Worm (Caenorhabditis elegans) whole organism, mixed stage, embryonic: ENCODE results near the gene npp-5.

Source experiments
- bed-3 ChIP-seq: fragments of 200-800 bp; sonication (Bioruptor generic); optimal IDR thresholded peaks from 3 replicates; lab custom pipeline; 2018; ENCODE audit warnings: mild to moderate bottlenecking, missing genetic modification characterization, moderate library complexity, missing compliant biosample characterization
- ceh-83 ChIP-seq: fragments of 200-800 bp; sonication (Bioruptor generic); optimal IDR thresholded peaks from 2 replicates; lab custom pipeline; 2018; ENCODE audit warnings: mild to moderate bottlenecking, missing genetic modification characterization, missing compliant biosample characterization
- ces-1 ChIP-seq: fragments of 150-350 bp; optimal IDR thresholded peaks from 2 replicates; lab custom pipeline; 2014; ENCODE audit warnings: missing biosample characterization, missing genetic modification reagents, missing genetic modification characterization
- cnd-1 ChIP-seq: fragments of 200-800 bp; sonication (Bioruptor generic); optimal IDR thresholded peaks from 2 replicates; lab custom pipeline; 2018; ENCODE audit warnings: mild to moderate bottlenecking, missing genetic modification characterization, missing compliant biosample characterization
- elt-3 ChIP-seq: fragments of 150-350 bp; optimal IDR thresholded peaks from 2 replicates; lab custom pipeline; 2014; ENCODE audit warnings: missing biosample characterization, missing genetic modification characterization
- lin-13 ChIP-seq: fragments of 150-350 bp; optimal IDR thresholded peaks from 2 replicates; lab custom pipeline; 2014; ENCODE audit warnings: missing biosample characterization, missing genetic modification characterization
- mep-1 ChIP-seq: fragments of 150-350 bp; optimal IDR thresholded peaks from 2 replicates; lab custom pipeline; 2017; ENCODE audit warnings: missing biosample characterization, missing genetic modification reagents, missing genetic modification characterization, inconsistent platforms
- nhr-12 ChIP-seq: fragments of 150-350 bp; optimal IDR thresholded peaks from 2 replicates; lab custom pipeline; 2014; ENCODE audit warnings: missing biosample characterization, missing genetic modification characterization
- nhr-2 ChIP-seq: fragments of 150-350 bp; optimal IDR thresholded peaks from 2 replicates; lab custom pipeline; 2014; ENCODE audit warnings: missing biosample characterization, missing genetic modification characterization
- nhr-237 ChIP-seq: fragments of 150-350 bp; optimal IDR thresholded peaks from 2 replicates; lab custom pipeline; 2014; ENCODE audit warnings: missing biosample characterization, missing genetic modification characterization
- unc-120 ChIP-seq: sonication (generic microtip); optimal IDR thresholded peaks from 2 replicates; lab custom pipeline; 2017; ENCODE audit warnings: missing genetic modification characterization, missing compliant biosample characterization; ENCODE audit not compliant: poor library complexity, severe bottlenecking
- zip-8 ChIP-seq: fragments of 150-350 bp; optimal IDR thresholded peaks from 2 replicates; lab custom pipeline; 2014; ENCODE audit warnings: missing biosample characterization, missing genetic modification characterization
- ztf-11 ChIP-seq: fragments of 150-350 bp; optimal IDR thresholded peaks from 2 replicates; lab custom pipeline; 2014; ENCODE audit warnings: missing biosample characterization, missing genetic modification characterization

DNA sequence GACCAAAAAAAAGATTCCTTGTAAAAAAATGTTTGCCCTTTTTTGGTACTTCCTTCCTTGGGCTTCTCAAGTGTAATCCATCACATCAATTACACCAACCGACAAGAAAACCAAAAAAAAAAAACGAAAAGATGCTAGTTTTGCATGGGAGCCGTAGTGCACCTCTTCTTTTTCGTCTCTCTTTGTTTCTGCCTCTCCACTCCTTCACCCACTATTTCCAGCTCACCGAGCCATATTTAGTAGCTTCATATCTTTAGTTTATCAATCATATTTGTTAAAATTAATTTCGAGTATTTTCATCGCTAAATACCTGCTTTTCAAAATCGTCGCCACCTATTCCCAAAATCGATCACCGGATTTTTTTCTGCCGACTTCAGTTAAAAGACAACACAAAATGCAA is 1.1 kb upstream of the npp-5 start, which contains the start of gene F07A11.4:
- TF ChIP-seq elt-3 (tag; lab: Kevin White, UChicago) (no peak), ztf-11 (tag; lab: Kevin White, UChicago) (no peak), nhr-237 (tag; lab: Kevin White, UChicago) (no peak), lin-13 (tag; lab: Kevin White, UChicago) (no peak), bed-3 (no peak), nhr-12 (tag; lab: Kevin White, UChicago) (no peak), ceh-83 (GFP tag; lab: Kevin White, UChicago) (no peak), mep-1 (tag; lab: Kevin White, UChicago) (no peak), zip-8 (tag; lab: Kevin White, UChicago) (no peak), unc-120 (tag; lab: Kevin White, UChicago) (peak; percentile 12), ces-1 (GFP tag; lab: Kevin White, UChicago) (no peak), nhr-2 (tag; lab: Kevin White, UChicago) (no peak), cnd-1 (tag; lab: Kevin White, UChicago) (no peak)
